Worm (Caenorhabditis elegans): Measurements from ENCODE around the gene sorb-1.

Gene sorb-1

DNA sequence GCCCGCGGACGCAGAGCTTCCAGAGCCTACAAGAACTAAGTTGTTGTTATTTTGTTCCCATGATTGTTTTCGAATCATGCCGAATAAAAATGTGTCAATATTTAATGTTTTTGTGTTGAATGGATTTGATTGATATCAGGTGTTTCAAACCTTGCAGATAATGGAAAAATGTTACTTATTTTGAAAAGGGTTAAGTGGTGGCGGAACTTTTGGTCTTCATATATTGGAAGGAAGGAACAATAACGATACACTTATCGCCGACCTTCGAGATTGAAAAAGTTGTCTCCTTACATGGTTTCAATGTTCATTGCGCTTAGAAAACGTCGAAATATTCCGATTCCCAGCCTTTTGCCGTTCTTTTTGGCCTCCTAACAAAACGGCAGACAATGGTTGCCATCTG is 28.6 kb downstream of the sorb-1 start, which contains the start of gene gly-10:
TSS of gene gly-10 (plus strand) at position 387 of the 400 bp plus-strand sequence.
- TF ChIP-seq K02D7.2 (tag; optimal IDR thresholded peaks at IDR 0.05) = no peak
- TF ChIP-seq fkh-10 (GFP tag; optimal IDR thresholded peaks at IDR 0.05) = no peak
- TF ChIP-seq C38D4.7 (GFP tag; optimal IDR thresholded peaks at IDR 0.05) = no peak
- no peak for TF ChIP-seq Y22D7AL.16 (tag; optimal IDR thresholded peaks at IDR 0.05)
- TF ChIP-seq lin-11 (tag; optimal IDR thresholded peaks at IDR 0.05) = no peak
- no peak for TF ChIP-seq unc-55 (GFP tag; optimal IDR thresholded peaks at IDR 0.05)
- no peak for TF ChIP-seq eyg-1 (tag; optimal IDR thresholded peaks at IDR 0.05)
- TF ChIP-seq ceh-24 (tag; optimal IDR thresholded peaks at IDR 0.05) = no peak
- no peak for TF ChIP-seq T23F11.4 (GFP tag; optimal IDR thresholded peaks at IDR 0.05)
- no peak for TF ChIP-seq ceh-45 (GFP tag; IDR thresholded peaks at IDR 0.05)

DNA sequence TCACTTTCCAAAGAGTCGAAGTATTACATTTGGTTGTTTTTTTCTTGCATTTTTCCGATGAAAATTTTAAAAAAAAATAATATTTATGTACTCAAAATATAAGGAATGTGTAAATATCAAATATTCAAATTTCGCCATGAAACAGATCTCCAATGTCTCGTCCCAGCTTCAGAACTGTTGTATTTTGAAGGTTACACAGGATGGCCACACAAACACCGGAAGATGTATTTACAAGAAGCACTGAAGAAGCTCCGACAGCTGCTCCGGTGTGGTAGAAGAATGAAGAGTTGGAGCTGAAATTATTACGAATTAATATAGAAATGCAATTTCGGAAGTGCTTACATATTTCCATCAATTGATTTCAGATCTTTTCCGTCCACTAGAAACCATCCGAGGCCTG is 32.2 kb downstream of the sorb-1 start:
- no peak for TF ChIP-seq eyg-1 (tag; optimal IDR thresholded peaks at IDR 0.05)
- no peak for TF ChIP-seq fax-1 (tag; optimal IDR thresholded peaks at IDR 0.05)
- TF ChIP-seq pax-1 (tag; optimal IDR thresholded peaks at IDR 0.05) = no peak
- no peak for TF ChIP-seq nhr-11 (tag; optimal IDR thresholded peaks at IDR 0.05)
- TF ChIP-seq lin-11 (tag; optimal IDR thresholded peaks at IDR 0.05) = no peak
- no peak for TF ChIP-seq ztf-16 (tag; optimal IDR thresholded peaks at IDR 0.05)

DNA sequence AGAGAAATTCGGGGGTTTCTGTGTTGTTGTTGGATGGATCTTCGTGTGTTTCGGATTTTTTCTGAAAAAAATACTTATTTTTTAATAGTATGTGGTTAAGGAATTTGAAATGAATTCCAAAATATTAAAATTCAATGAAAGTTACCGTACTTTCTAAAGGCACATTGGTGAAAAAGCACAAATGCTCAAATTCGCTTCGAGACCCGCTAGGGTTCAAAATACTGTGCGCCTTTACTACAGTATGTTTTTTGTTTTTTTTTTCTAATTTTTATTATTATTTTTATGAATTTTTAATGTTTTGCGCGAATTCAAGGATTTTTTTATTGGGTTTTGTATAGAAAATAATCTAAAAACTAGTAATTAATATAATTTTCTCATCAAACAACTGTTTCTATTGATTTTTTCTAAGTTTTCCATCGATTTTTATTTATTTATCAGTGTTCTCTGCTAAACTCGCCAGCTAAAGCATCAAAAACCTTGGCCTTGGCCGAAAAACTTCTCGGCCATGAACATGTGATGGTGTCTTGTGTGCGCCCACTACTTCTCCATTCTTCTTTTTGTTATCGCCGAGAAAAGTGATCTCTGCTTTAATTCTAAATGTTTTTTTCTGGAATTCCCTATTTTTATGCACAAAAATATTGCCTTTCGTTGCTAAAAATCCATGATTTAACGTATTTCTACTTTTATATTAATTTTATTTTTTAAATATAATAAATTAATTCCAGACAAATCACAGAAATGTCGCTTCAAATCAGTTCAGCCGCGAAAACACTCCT is 33.3 kb downstream of the sorb-1 start, which contains the start of gene iscu-1:
TSS of gene iscu-1 (plus strand) at position 726 of the 776 bp plus-strand sequence.
- TF ChIP-seq ceh-2 (tag; optimal IDR thresholded peaks at IDR 0.05) (peak; percentile 5), elt-2 (tag; optimal IDR thresholded peaks at IDR 0.05) (no peak), C08G9.2 (tag; optimal IDR thresholded peaks at IDR 0.05) (peak; percentile 53), hlh-30 (tag; optimal IDR thresholded peaks at IDR 0.05; ENCODE audit: insufficient read depth) (peak; percentile 83), tbx-7 (tag; optimal IDR thresholded peaks at IDR 0.05) (peak; percentile 11), tbx-2 (tag; optimal IDR thresholded peaks at IDR 0.05) (peak; percentile 61), unc-42 (tag; optimal IDR thresholded peaks at IDR 0.05) (no peak), ceh-31 (tag; optimal IDR thresholded peaks at IDR 0.05) (peak; percentile 52)

DNA sequence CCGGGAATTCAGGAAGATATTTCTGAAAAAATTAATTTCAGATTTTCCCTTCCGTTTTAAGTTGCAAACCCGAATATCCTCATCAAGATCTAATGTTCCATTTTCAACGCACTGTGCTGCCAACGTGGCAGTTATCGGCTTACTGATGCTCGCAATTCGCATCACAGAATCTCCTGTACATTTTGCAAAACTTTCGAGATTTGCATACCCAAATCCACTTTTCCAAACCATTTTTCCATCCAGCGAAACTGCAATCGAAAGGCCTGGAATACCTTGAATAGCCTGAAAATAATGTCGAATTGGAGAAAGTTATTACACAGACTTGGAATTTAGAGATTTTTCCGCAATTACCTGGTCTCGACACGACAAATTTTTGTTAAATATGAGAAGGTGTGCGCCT is 34.6 kb downstream of the sorb-1 start:
- TF ChIP-seq ref-2 (tag; optimal IDR thresholded peaks at IDR 0.05) (no peak), ama-1 (optimal IDR thresholded peaks at IDR 0.05) (no peak), ceh-18 (tag; optimal IDR thresholded peaks at IDR 0.05) (no peak), ceh-22 (tag; optimal IDR thresholded peaks at IDR 0.05) (no peak), pqm-1 (tag; optimal IDR thresholded peaks at IDR 0.05) (no peak), rnt-1 (tag; optimal IDR thresholded peaks at IDR 0.05) (no peak), unc-86 (tag; optimal IDR thresholded peaks at IDR 0.05) (no peak), T23F11.4 (GFP tag; optimal IDR thresholded peaks at IDR 0.05) (no peak), ceh-2 (tag; optimal IDR thresholded peaks at IDR 0.05) (no peak), ceh-48 (tag; optimal IDR thresholded peaks at IDR 0.05) (no peak), pat-9 (tag; optimal IDR thresholded peaks at IDR 0.05) (no peak), tbx-7 (tag; optimal IDR thresholded peaks at IDR 0.05) (no peak), F13H6.1 (tag; optimal IDR thresholded peaks at IDR 0.05) (no peak), sdc-2 (tag; optimal IDR thresholded peaks at IDR 0.05) (no peak), dve-1 (tag; optimal IDR thresholded peaks at IDR 0.05) (no peak), pag-3 (tag; optimal IDR thresholded peaks at IDR 0.05; ENCODE audit: borderline replicate concordance) (no peak), nhr-232 (tag; optimal IDR thresholded peaks at IDR 0.05) (no peak), lin-11 (tag; optimal IDR thresholded peaks at IDR 0.05) (no peak), elt-2 (tag; optimal IDR thresholded peaks at IDR 0.05) (no peak)

Data from whole organism, late embryonic.